Worm (Caenorhabditis elegans) whole organism, L3 larva: ENCODE measurements around the gene CD4.8.

Experiments
- R02D3.7 ChIP-seq: fragments of 150-350 bp; optimal IDR thresholded peaks from 2 replicates; lab custom pipeline; 2014; ENCODE audit warnings: missing biosample characterization, missing genetic modification characterization
- egl-27 ChIP-seq: sonication (generic microtip); optimal IDR thresholded peaks from 4 replicates; lab custom pipeline; 2017; ENCODE audit warnings: missing biosample characterization, missing genetic modification reagents, missing genetic modification characterization
- fkh-10 ChIP-seq: sonication (generic microtip); optimal IDR thresholded peaks from 2 replicates; lab custom pipeline; 2017; ENCODE audit warnings: missing biosample characterization, missing genetic modification reagents, missing genetic modification characterization
- lin-15B ChIP-seq: fragments of 150-350 bp; optimal IDR thresholded peaks from 2 replicates; lab custom pipeline; 2014; ENCODE audit warnings: missing biosample characterization, missing genetic modification characterization
- unc-39 ChIP-seq: sonication (generic microtip); optimal IDR thresholded peaks from 4 replicates; lab custom pipeline; 2017; ENCODE audit warnings: missing biosample characterization, missing genetic modification characterization

DNA sequence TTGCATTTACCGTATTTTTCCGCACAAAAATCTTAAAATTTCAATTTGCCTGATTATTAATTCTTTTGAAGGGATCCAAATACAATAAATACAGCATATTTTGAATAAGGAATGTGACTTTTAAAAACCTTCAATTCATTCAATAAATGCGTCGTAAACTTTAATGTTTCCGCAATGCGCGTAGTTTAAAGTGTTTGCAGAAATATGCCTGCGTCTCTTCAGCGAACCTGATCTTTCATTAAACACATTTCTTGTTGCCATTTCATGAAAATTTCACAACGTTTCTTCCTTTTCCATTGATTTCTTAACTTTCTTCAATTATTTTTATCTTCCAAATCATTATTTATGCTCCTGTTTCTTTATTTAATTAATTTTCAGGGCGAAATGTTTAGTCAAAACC is 8.8 kb downstream of the CD4.8 start, which contains the start of gene vps-37:
- TF ChIP-seq lin-15B (tag; lab: Kevin White, UChicago): peak; percentile 78
- peak; percentile 6 for TF ChIP-seq R02D3.7 (tag; lab: Kevin White, UChicago)
- TF ChIP-seq unc-39 (tag; lab: Kevin White, UChicago): no peak
- no peak for TF ChIP-seq fkh-10 (GFP tag; lab: Kevin White, UChicago)
- TF ChIP-seq egl-27 (tag; lab: Kevin White, UChicago): no peak
